Fruit fly (Drosophila melanogaster) Kc167 (cell line): ENCODE results near the gene CG34332.

Experiments
- Myc ChIP-seq: fragments of >200 bp; optimal IDR thresholded peaks from 2 replicates; lab custom pipeline; 2017; ENCODE audit warnings: missing external identifiers
- Sin3A ChIP-seq: fragments of >200 bp; optimal IDR thresholded peaks from 2 replicates; lab custom pipeline; 2018; ENCODE audit warnings: missing external identifiers
- h ChIP-seq: fragments of >200 bp; optimal IDR thresholded peaks from 3 replicates; lab custom pipeline; 2018; ENCODE audit warnings: missing external identifiers
- insv ChIP-seq: fragments of >200 bp; optimal IDR thresholded peaks from 3 replicates; lab custom pipeline; 2018; ENCODE audit warnings: missing external identifiers
- psq ChIP-seq: fragments of >200 bp; optimal IDR thresholded peaks from 2 replicates; lab custom pipeline; 2017; ENCODE audit warnings: missing external identifiers
- ttk ChIP-seq: sonication (Bioruptor generic); optimal IDR thresholded peaks from 2 replicates; lab custom pipeline; 2017; ENCODE audit warnings: missing external identifiers

dm6 chrX:20158491-20158890 lies 17.7 kb downstream of the CG34332 start:
- TF ChIP-seq psq (lab: Kevin White, UChicago): no peak
- TF ChIP-seq h (lab: Kevin White, UChicago): no peak
- no peak for TF ChIP-seq insv (lab: Kevin White, UChicago)
- TF ChIP-seq Myc: no peak
- no peak for TF ChIP-seq ttk
- TF ChIP-seq Sin3A: no peak
